Worm (Caenorhabditis elegans) whole organism, early embryonic: ENCODE measurements around the gene his-5.

Experiments
- B0310.2 ChIP-seq: sonication (generic microtip); optimal IDR thresholded peaks from 2 replicates; lab custom pipeline; 2016; ENCODE audit warnings: mild to moderate bottlenecking, missing genetic modification characterization, missing compliant biosample characterization
- F13C5.2 ChIP-seq: sonication (generic microtip); optimal IDR thresholded peaks from 2 replicates; lab custom pipeline; 2017; ENCODE audit warnings: mild to moderate bottlenecking, missing genetic modification characterization, inconsistent platforms, missing compliant biosample characterization
- aly-1 ChIP-seq: sonication (generic microtip); optimal IDR thresholded peaks from 2 replicates; lab custom pipeline; 2016; ENCODE audit warnings: missing genetic modification characterization, missing compliant biosample characterization
- ama-1 ChIP-seq: fragments of 150-350 bp; optimal IDR thresholded peaks from 2 replicates; lab custom pipeline; 2014
- ceh-13 ChIP-seq: fragments of 200-800 bp; sonication (Bioruptor generic); optimal IDR thresholded peaks from 2 replicates; lab custom pipeline; 2018; ENCODE audit warnings: mild to moderate bottlenecking, missing genetic modification characterization, missing compliant biosample characterization
- ceh-36 ChIP-seq: sonication (generic microtip); optimal IDR thresholded peaks from 2 replicates; lab custom pipeline; 2016; ENCODE audit warnings: missing genetic modification characterization, inconsistent platforms, missing compliant biosample characterization
- ets-7 ChIP-seq: sonication (generic microtip); optimal IDR thresholded peaks from 2 replicates; lab custom pipeline; 2016; ENCODE audit warnings: missing genotype, missing genetic modification characterization, missing compliant biosample characterization
- flt-1 ChIP-seq: fragments of 200-800 bp; sonication (Bioruptor generic); IDR thresholded peaks from 2 replicates; pipeline ENCODE4 v1.3.6; 2022; ENCODE audit warnings: missing genetic modification characterization, missing compliant biosample characterization
- hmbx-1 ChIP-seq: sonication (generic microtip); optimal IDR thresholded peaks from 2 replicates; lab custom pipeline; 2016; ENCODE audit warnings: mild to moderate bottlenecking, missing genetic modification characterization, missing compliant biosample characterization
- hmg-4 ChIP-seq: fragments of 200-800 bp; sonication (Bioruptor generic); optimal IDR thresholded peaks from 2 replicates; lab custom pipeline; 2018; ENCODE audit warnings: mild to moderate bottlenecking, missing genetic modification characterization, missing compliant biosample characterization
- hnd-1 ChIP-seq: sonication (generic microtip); optimal IDR thresholded peaks from 2 replicates; lab custom pipeline; 2016; ENCODE audit warnings: missing genetic modification characterization, missing compliant biosample characterization
- pes-1 ChIP-seq: fragments of 200-800 bp; sonication (Bioruptor generic); IDR thresholded peaks from 2 replicates; pipeline ENCODE4 v1.3.6; 2022; ENCODE audit warnings: missing genetic modification reagents, missing genetic modification characterization, missing compliant biosample characterization
- scrt-1 ChIP-seq: fragments of 200-800 bp; sonication (Bioruptor generic); IDR thresholded peaks from 2 replicates; pipeline ENCODE4 v1.3.6; 2022; ENCODE audit warnings: missing genetic modification characterization, missing compliant biosample characterization
- sea-1 ChIP-seq: fragments of 200-800 bp; sonication (Bioruptor generic); conservative IDR thresholded peaks from 2 replicates; pipeline ENCODE4 v1.3.6; 2022; ENCODE audit warnings: missing genetic modification characterization, missing compliant biosample characterization
- tbx-11 ChIP-seq: fragments of 200-800 bp; sonication (Bioruptor generic); IDR thresholded peaks from 2 replicates; pipeline ENCODE4 v1.3.6; 2022; ENCODE audit warnings: missing genetic modification characterization, missing compliant biosample characterization
- tbx-37 ChIP-seq: fragments of 200-800 bp; sonication (Bioruptor generic); conservative IDR thresholded peaks from 2 replicates; pipeline ENCODE4 v1.3.6; 2022; ENCODE audit warnings: missing genetic modification reagents, missing genetic modification characterization, missing compliant biosample characterization
- tra-4 ChIP-seq: sonication (generic microtip); optimal IDR thresholded peaks from 2 replicates; lab custom pipeline; 2017; ENCODE audit warnings: missing genetic modification characterization, missing compliant biosample characterization

his-5 gene

DNA sequence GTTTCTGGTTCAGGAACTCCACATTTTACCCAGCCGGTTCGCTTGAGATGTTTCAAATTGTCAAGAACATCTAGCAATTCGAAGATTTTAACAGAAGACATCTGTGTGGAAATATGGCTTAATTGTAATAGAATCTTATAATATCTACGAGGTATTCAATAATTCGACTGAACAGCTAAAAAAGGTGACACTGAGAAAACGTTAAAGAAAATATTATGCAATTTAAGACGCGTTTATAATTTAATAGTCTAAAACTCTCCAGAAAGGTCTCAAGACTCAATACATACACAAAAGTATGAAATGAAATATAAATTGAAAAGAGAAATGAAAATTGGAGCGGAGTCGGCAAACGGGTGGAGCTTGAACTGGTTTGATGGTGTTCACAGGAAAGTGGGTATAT is 21.7 kb upstream of the his-5 start, which contains the start of gene F45F2.9:
Gene F45F2.9 (minus strand): TSS at position 101 of the 400 bp plus-strand sequence.
- TF ChIP-seq pes-1 (GFP tag; lab: Robert Waterston, UW) (no peak), tra-4 (tag; lab: Kevin White, UChicago) (no peak), ama-1 (lab: Kevin White, UChicago) (no peak), ceh-36 (tag; lab: Kevin White, UChicago) (no peak)

ce11 chrV:8516426-8516825 is 18.6 kb upstream of the his-5 start:
- TF ChIP-seq tbx-11 (no peak), pes-1 (GFP tag; lab: Robert Waterston, UW) (no peak), F13C5.2 (tag; lab: Kevin White, UChicago) (no peak)

ce11 chrV:8517711-8518110 is 17.3 kb upstream of the his-5 start:
- TF ChIP-seq B0310.2 (no peak), tbx-11 (no peak), pes-1 (GFP tag; lab: Robert Waterston, UW) (no peak), aly-1 (tag; lab: Kevin White, UChicago) (no peak), sea-1 (GFP tag; lab: Robert Waterston, UW) (no peak), flt-1 (GFP tag; lab: Robert Waterston, UW) (no peak), ceh-36 (tag; lab: Kevin White, UChicago) (no peak), hmbx-1 (tag; lab: Kevin White, UChicago) (no peak), ama-1 (lab: Kevin White, UChicago) (no peak), scrt-1 (GFP tag; lab: Robert Waterston, UW) (no peak), hmg-4 (GFP tag; lab: Kevin White, UChicago) (no peak), ets-7 (no peak), ceh-13 (no peak), F13C5.2 (tag; lab: Kevin White, UChicago) (no peak), tbx-37 (GFP tag; lab: Robert Waterston, UW) (no peak)

ce11 chrV:8518283-8518682 is 16.7 kb upstream of the his-5 start:
- TF ChIP-seq tra-4 (tag; lab: Kevin White, UChicago): no peak
- TF ChIP-seq ceh-36 (tag; lab: Kevin White, UChicago): no peak
- no peak for TF ChIP-seq aly-1 (tag; lab: Kevin White, UChicago)
- TF ChIP-seq ceh-13: no peak
- no peak for TF ChIP-seq scrt-1 (GFP tag; lab: Robert Waterston, UW)
- TF ChIP-seq flt-1 (GFP tag; lab: Robert Waterston, UW): no peak
- TF ChIP-seq tbx-11: no peak
- TF ChIP-seq tbx-37 (GFP tag; lab: Robert Waterston, UW): no peak
- TF ChIP-seq hmg-4 (GFP tag; lab: Kevin White, UChicago): no peak
- no peak for TF ChIP-seq ets-7
- no peak for TF ChIP-seq pes-1 (GFP tag; lab: Robert Waterston, UW)
- TF ChIP-seq hmbx-1 (tag; lab: Kevin White, UChicago): no peak
- TF ChIP-seq F13C5.2 (tag; lab: Kevin White, UChicago): no peak
- no peak for TF ChIP-seq ama-1 (lab: Kevin White, UChicago)
- no peak for TF ChIP-seq hnd-1 (tag; lab: Kevin White, UChicago)
- TF ChIP-seq B0310.2: no peak
- no peak for TF ChIP-seq sea-1 (GFP tag; lab: Robert Waterston, UW)

- TF ChIP-seq aly-1 (tag; lab: Kevin White, UChicago) (no peak), F13C5.2 (tag; lab: Kevin White, UChicago) (no peak)
Measured at ce11 chrV:8518822-8519392, 16.1 kb upstream of the his-5 start, which contains the start of gene F45F2.10. TSS of gene F45F2.10 (minus strand) at chrV:8518872.

- no peak for TF ChIP-seq hmbx-1 (tag; lab: Kevin White, UChicago)
- no peak for TF ChIP-seq ets-7
- TF ChIP-seq pes-1 (GFP tag; lab: Robert Waterston, UW): no peak
- no peak for TF ChIP-seq B0310.2
- TF ChIP-seq ama-1 (lab: Kevin White, UChicago): no peak
- TF ChIP-seq hnd-1 (tag; lab: Kevin White, UChicago): no peak
- TF ChIP-seq F13C5.2 (tag; lab: Kevin White, UChicago): no peak
- no peak for TF ChIP-seq sea-1 (GFP tag; lab: Robert Waterston, UW)
- no peak for TF ChIP-seq ceh-13
- no peak for TF ChIP-seq tbx-37 (GFP tag; lab: Robert Waterston, UW)
- TF ChIP-seq flt-1 (GFP tag; lab: Robert Waterston, UW): no peak
Measured at ce11 chrV:8520846-8521553, 14.0 kb upstream of the his-5 start, which contains the start of the genes F45F2.11 and otpl-7. TSS of gene F45F2.11 (minus strand) at chrV:8520896. TSS of gene otpl-7 (plus strand) at chrV:8521503.

DNA sequence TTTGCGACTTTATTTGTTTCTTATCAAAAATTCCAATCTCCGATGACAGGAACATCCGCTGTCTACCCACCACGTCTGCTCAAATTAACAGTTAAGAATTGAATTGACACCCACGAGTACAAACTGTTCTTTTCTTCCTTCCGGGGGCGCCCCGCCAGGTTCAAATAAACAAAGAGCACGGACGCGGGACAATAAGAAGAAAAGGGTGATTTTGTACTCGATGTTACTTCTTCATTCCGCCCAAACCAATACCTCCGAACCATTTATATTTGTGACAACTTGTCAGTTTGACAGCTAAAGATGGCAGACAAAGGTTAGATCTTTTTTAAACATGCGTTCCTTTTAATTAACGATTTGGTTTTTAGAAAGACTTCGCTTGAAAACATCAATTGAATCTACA is 9.2 kb upstream of the his-5 start, which contains the start of gene otpl-6:
Gene otpl-6 (plus strand): TSS at position 301 of the 400 bp plus-strand sequence.
- TF ChIP-seq ceh-36 (tag; lab: Kevin White, UChicago) (no peak), tra-4 (tag; lab: Kevin White, UChicago) (no peak), aly-1 (tag; lab: Kevin White, UChicago) (no peak), ama-1 (lab: Kevin White, UChicago) (no peak), B0310.2 (no peak), pes-1 (GFP tag; lab: Robert Waterston, UW) (no peak), tbx-37 (GFP tag; lab: Robert Waterston, UW) (no peak), hmbx-1 (tag; lab: Kevin White, UChicago) (no peak), hnd-1 (tag; lab: Kevin White, UChicago) (no peak), flt-1 (GFP tag; lab: Robert Waterston, UW) (no peak), ceh-13 (no peak), ets-7 (no peak), tbx-11 (no peak), sea-1 (GFP tag; lab: Robert Waterston, UW) (no peak), hmg-4 (GFP tag; lab: Kevin White, UChicago) (no peak)
